Worm (Caenorhabditis elegans) whole organism, midembryonic: ENCODE measurements around the gene F01F1.11.

Experiments
- T22C8.4 ChIP-seq: fragments of 200-800 bp; sonication (Bioruptor generic); IDR thresholded peaks from 2 replicates; pipeline ENCODE4 v1.3.6; 2022; ENCODE audit warnings: missing genetic modification characterization, missing compliant biosample characterization
- cog-1 ChIP-seq: sonication (generic microtip); optimal IDR thresholded peaks from 2 replicates; lab custom pipeline; 2016; ENCODE audit warnings: missing genetic modification characterization, missing compliant biosample characterization
- flt-1 ChIP-seq: fragments of 200-800 bp; sonication (Bioruptor generic); IDR thresholded peaks from 2 replicates; pipeline ENCODE4 v1.3.6; 2022; ENCODE audit warnings: missing genetic modification characterization, missing compliant biosample characterization
- klf-2 ChIP-seq: fragments of 200-800 bp; sonication (Bioruptor generic); conservative IDR thresholded peaks from 2 replicates; pipeline ENCODE4 v1.3.6; 2022; ENCODE audit warnings: missing genetic modification reagents, missing genetic modification characterization, missing compliant biosample characterization
- med-1 ChIP-seq: sonication (generic microtip); optimal IDR thresholded peaks from 2 replicates; lab custom pipeline; 2017; ENCODE audit warnings: missing genetic modification characterization, mild to moderate bottlenecking, missing compliant biosample characterization, antibody characterized with exemption, missing genetic modification reagents; ENCODE audit not compliant: insufficient read depth
- ref-1 ChIP-seq: fragments of 200-800 bp; sonication (Bioruptor generic); conservative IDR thresholded peaks from 2 replicates; pipeline ENCODE4 v1.3.6; 2022; ENCODE audit warnings: missing genetic modification reagents, missing genetic modification characterization, missing compliant biosample characterization
- tab-1 ChIP-seq: fragments of 200-800 bp; sonication (Bioruptor generic); IDR thresholded peaks from 2 replicates; pipeline ENCODE4 v1.3.6; 2022; ENCODE audit warnings: missing genetic modification characterization, missing compliant biosample characterization
- ztf-23 ChIP-seq: fragments of 200-800 bp; sonication (Bioruptor generic); IDR thresholded peaks from 2 replicates; pipeline ENCODE4 v1.3.6; 2022; ENCODE audit warnings: missing genetic modification reagents, missing genetic modification characterization, missing compliant biosample characterization
- ztf-29 ChIP-seq: fragments of 200-800 bp; sonication (Bioruptor generic); IDR thresholded peaks from 2 replicates; pipeline ENCODE4 v1.3.6; 2022; ENCODE audit warnings: missing genetic modification reagents, missing genetic modification characterization, missing compliant biosample characterization

DNA sequence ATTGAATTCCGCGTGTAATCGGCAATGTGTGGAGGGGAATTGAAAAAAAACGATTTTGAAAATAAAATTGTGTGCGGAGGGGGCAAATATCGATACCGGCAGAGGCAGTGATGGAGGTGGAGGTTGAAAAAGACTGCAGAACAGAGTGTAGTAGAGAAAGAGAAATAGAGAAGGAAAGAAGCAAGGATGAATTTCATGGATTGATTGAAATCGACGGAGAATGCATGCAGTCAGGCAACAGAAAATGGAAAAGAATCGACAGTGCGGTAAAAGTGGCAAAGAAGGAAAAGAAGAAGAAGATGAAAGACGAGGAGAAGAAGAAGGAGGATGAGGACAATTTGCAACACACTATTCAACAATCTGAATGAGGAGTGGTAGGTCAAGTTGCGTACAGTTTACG, 34.9 kb downstream of the F01F1.11 start, which contains the start of gene W04D12.1:
- TF ChIP-seq cog-1 (tag; lab: Kevin White, UChicago) (no peak), klf-2 (no peak), T22C8.4 (no peak), ztf-29 (GFP tag; lab: Robert Waterston, UW) (no peak), flt-1 (GFP tag; lab: Robert Waterston, UW) (no peak), ref-1 (GFP tag; lab: Robert Waterston, UW) (no peak), tab-1 (no peak), ztf-23 (GFP tag; lab: Robert Waterston, UW) (no peak), med-1 (GFP tag; lab: Kevin White, UChicago) (no peak)
